Fruit fly (Drosophila melanogaster) ovary, adult (tissue): ENCODE results near the gene Sema1a.
A peak's percentile ranks its signal among the peaks of the same experiment; 100 is the strongest.

Experiments used
- CG17801 ChIP-seq: fragments of 200-800 bp; optimal IDR thresholded peaks from 2 replicates; lab custom pipeline; 2019; ENCODE audit warnings: missing biosample characterization, mild to moderate bottlenecking, missing genetic modification characterization, moderate library complexity; ENCODE audit not compliant: partially characterized antibody

Sema1a gene

dm6 chr2L:8619583-8620232 lies 77.8 kb downstream of the Sema1a start:
- no peak for TF ChIP-seq CG17801 (GFP tag; lab: Kevin White, UChicago)

DNA sequence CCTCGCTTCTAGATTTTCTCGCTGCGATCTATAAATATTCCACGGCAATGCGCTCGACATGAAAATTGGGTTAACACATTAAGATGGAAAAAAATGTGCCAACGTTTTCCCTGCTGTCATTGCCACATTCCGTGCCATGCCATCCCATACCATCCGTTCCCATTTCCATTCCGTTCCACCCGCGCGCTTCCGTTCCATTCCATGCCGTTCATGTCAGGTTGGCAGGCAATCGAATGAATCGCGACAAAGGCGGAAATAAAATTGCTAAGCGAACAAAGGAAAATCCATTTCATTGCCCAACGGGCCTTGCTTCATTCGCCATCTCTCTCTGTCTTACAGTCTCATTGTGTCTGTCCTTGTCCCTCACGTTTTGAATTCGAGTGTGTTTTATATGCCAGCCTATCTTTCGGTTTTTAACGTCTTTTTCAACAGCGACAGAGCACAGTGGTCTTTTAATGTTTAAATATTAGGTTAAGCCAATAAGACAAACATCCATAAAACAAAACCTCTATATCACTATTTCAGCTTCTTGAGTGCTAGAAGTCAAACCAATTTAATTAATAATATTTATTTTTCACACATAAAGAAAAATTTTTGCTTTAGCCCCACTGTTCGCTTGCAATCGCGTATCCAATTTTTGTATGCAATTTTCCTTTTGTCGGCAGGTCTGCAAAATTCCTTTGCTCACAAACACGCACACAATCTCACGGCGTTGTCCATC lies 91.9 kb downstream of the Sema1a start:
- no peak for TF ChIP-seq CG17801 (GFP tag; lab: Kevin White, UChicago)

DNA sequence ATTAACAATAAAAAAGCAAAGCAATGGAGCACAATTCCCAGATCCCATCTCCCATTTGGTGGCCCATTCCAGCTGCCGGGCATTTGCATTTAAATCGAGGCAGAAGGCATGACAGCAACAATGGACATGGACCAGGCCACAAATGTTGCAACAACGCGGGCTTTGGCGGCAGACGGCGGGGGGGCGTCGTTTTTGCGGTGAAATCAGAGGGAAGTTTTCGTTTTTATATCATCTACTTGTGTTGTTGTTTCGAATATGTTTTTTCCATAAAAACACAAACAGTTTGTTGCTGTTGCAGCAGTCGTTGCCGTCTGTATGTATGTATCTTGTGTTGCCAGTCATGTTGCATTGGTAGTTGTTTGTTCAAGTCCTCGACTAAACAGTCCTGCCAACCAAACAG lies 117.6 kb downstream of the Sema1a start:
- TF ChIP-seq CG17801 (GFP tag; lab: Kevin White, UChicago) = no peak

- TF ChIP-seq CG17801 (GFP tag; lab: Kevin White, UChicago) = no peak
These were observed 130.4 kb downstream of the Sema1a start, which contains the start of gene Glt for dm6 chr2L:8672278-8672748. Glt (plus strand) TSS chr2L:8672698.

DNA sequence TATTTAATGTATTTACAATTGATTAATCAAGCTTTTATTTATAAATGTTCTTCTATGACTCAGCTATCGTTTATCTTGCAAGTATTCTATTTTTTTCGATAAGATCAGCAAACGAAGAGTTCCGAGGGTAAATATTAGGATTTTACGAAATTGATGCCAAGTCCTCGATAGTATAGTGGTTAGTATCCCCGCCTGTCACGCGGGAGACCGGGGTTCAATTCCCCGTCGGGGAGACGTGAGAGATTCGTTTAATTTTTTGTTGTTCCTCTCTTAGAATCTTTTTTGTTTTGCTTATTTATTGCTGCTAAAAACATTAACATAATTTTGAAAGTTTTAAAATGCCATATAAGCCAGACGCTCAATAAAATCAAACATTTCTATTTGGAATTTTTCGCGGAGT lies 137.0 kb downstream of the Sema1a start:
- no peak for TF ChIP-seq CG17801 (GFP tag; lab: Kevin White, UChicago)

DNA sequence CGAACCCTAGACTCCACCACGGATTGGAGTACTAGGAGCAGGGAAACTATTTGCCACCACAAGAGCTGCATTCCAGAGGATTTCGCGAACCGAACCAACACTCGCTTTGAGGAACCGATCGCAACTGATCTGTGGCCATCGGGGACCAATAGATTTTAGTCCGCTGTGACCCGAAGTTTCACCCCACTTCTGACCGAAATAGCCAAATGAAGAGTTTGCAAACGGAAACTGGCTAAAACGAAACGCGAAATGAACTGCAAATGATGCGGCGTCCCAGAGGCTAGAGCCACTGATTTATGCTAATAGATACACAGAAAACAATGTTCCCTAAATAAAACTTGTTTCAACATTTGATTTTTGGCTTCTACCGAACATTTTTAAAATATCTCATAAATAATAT lies 137.8 kb downstream of the Sema1a start, which contains the start of gene CG9287:
Gene CG9287, minus strand, starts transcription at position 101 of the 400 bp plus-strand sequence.
- no peak for TF ChIP-seq CG17801 (GFP tag; lab: Kevin White, UChicago)

dm6 chr2L:8683261-8684042 lies 141.5 kb downstream of the Sema1a start:
- no peak for TF ChIP-seq CG17801 (GFP tag; lab: Kevin White, UChicago)

- no peak for TF ChIP-seq CG17801 (GFP tag; lab: Kevin White, UChicago)
These were observed 142.3 kb downstream of the Sema1a start, which contains the start of gene CG9289 for dm6 chr2L:8684276-8684675. CG9289 (minus strand) TSS chr2L:8684376.

DNA sequence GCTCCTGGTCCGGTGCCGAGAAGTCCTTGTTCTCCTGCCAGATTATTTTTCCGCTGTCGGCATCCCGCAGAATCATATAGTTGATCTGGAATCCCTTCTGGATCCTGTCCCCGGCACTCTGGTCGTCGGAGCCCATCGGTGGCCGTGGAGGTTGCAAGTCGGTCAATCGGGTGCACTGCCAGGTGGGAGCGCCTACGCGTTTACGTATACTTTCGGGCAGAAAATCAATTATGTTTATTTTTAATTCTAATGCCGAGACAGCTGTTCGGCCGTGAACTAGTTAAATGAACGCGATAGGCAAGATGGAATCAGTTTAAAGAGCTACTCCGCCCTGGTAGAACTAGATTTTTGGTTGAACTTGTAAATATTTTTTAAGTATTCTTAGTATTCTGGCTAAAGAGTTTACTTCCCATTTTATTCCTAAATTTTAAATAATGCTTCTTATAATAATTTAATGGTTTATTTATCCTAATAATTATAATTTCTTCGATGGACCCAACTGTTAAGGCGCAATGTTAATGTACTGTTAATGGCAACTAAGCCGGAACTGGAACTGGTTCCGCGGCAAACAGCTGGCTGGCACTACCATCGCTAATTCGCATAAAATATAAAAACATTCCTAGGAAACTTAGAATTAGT lies 143.8 kb downstream of the Sema1a start, which contains the start of the genes PrBP and Trs23:
Gene PrBP, minus strand, starts transcription at position 288 of the 639 bp plus-strand sequence.
Gene Trs23, plus strand, starts transcription at position 564 of the 639 bp plus-strand sequence.
- TF ChIP-seq CG17801 (GFP tag; lab: Kevin White, UChicago) = no peak

- no peak for TF ChIP-seq CG17801 (GFP tag; lab: Kevin White, UChicago)
These were observed 147.9 kb downstream of the Sema1a start for dm6 chr2L:8689853-8690252.

DNA sequence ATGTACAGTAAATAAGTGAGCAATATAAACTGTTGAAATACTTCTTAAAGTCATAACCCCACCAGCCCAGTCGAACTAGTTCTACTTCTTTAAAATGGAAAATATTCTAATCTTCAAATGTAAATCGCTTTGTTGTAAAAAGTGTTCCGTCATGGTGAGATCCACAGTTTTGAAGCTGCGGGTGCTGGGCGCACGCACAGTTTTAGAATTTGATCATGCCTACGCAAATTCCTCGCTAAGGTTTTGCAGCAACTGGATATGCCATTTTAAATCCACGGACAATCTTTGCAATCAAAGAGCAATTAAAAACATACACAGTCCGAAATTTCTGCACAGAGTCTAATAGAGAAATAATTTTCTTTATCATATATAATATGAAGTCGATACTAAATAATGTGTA lies 148.4 kb downstream of the Sema1a start:
- no peak for TF ChIP-seq CG17801 (GFP tag; lab: Kevin White, UChicago)

- no peak for TF ChIP-seq CG17801 (GFP tag; lab: Kevin White, UChicago)
These were observed 149.0 kb downstream of the Sema1a start for dm6 chr2L:8690913-8691291.

dm6 chr2L:8691292-8691975 lies 149.5 kb downstream of the Sema1a start:
- TF ChIP-seq CG17801 (GFP tag; lab: Kevin White, UChicago) = peak; percentile 87
